Worm (Caenorhabditis elegans): ENCODE results near the gene bath-4.

bath-4 gene

DNA sequence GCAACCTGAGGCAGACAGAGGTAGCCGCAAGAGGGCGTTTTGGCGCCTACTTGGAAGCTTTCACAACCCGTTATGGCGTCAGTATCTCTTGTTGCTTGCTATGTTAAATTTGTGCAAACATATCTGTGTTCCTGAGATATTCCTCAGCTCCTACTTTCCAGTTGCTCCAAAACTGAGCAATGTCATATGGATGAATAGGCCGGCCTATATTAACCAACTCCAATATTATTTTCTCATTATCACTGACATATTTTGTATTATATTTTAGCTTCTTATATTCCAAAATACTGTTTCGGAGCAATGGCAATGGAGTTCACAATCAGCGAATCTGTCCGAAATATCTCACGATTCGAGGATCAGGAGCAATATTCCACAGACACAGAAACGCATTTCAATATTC, 42.1 kb downstream of the bath-4 start, which contains the start of gene math-13:
TSS of gene math-13 (plus strand) at position 301 of the 400 bp plus-strand sequence.
- TF ChIP-seq mec-3 (tag; optimal IDR thresholded peaks at IDR 0.05; ENCODE audit: borderline replicate concordance) (no peak), pha-4 (tag; optimal IDR thresholded peaks at IDR 0.05) (no peak), pha-2 (tag; optimal IDR thresholded peaks at IDR 0.05) (no peak), lin-11 (tag; optimal IDR thresholded peaks at IDR 0.05) (no peak), lim-6 (tag; optimal IDR thresholded peaks at IDR 0.05) (no peak), syd-9 (tag; optimal IDR thresholded peaks at IDR 0.05) (no peak)

DNA sequence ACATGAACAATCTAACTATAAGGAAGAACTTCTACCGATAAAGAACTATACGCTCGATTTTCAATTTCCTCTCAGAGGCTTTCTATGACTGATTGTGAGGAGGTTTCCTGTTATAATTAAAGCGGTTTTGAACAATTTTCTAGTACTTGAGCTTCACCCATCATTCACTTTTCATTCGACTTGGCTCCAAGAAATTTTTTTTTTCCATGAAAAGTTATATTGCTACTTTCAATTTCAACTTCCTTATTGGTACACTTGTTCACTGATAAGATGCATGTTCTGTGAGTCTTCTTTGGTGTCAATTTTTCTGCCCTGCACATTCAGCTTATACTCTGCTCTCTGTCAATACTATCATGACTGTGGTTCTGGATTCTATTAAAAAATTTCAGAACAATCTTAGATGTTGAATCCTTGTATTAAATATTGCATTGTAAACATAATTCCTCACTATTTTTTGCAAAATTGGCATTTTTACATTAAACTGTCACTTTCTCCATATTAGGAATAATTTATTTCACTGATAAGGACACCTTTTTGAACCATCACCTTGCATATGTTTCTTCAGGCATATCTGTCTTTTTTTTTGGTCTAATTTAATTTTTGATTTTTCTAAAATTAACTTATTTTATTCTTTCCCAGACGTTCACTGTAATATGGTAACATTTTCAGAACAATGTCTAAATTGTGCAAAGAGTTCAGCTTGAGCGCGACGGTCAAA, 46.7 kb downstream of the bath-4 start, which contains the start of gene math-10:
TSS of gene math-10 (plus strand) at position 668 of the 718 bp plus-strand sequence.
- TF ChIP-seq tbx-2 (tag; optimal IDR thresholded peaks at IDR 0.05) (no peak), Y22D7AL.16 (tag; optimal IDR thresholded peaks at IDR 0.05) (no peak), K02D7.2 (tag; optimal IDR thresholded peaks at IDR 0.05) (no peak), fax-1 (tag; optimal IDR thresholded peaks at IDR 0.05) (no peak), nfya-1 (tag; optimal IDR thresholded peaks at IDR 0.05) (no peak), ztf-16 (tag; optimal IDR thresholded peaks at IDR 0.05) (no peak), tbx-7 (tag; optimal IDR thresholded peaks at IDR 0.05) (no peak), pros-1 (tag; optimal IDR thresholded peaks at IDR 0.05) (no peak), ceh-22 (tag; optimal IDR thresholded peaks at IDR 0.05) (no peak), ceh-2 (tag; optimal IDR thresholded peaks at IDR 0.05) (no peak), ama-1 (optimal IDR thresholded peaks at IDR 0.05) (no peak), sox-2 (GFP tag; IDR thresholded peaks at IDR 0.05) (no peak), gmeb-2 (tag; optimal IDR thresholded peaks at IDR 0.05) (no peak), elt-2 (tag; optimal IDR thresholded peaks at IDR 0.05) (no peak)

DNA sequence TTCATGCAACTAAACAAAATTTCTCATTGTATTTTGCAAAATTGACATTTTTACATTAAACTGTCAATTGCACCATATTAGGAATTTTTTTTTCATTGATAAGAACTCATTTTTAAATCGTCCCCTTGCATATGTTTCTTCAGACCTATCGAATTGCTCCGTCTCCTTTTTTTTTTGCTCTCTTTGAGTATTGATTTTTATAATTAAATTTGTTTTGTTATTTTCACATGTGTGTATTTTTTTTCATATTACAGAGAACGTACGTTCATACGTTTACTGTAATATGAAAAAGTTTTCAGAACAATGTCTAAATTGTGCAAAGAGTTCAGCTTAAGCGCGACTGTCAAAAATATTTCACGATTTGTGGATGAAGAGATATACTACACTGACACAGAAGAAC, 48.6 kb downstream of the bath-4 start, which contains the start of gene math-14:
TSS of gene math-14 (plus strand) at position 301 of the 400 bp plus-strand sequence.
- TF ChIP-seq gmeb-2 (tag; optimal IDR thresholded peaks at IDR 0.05): no peak
- TF ChIP-seq lim-6 (tag; optimal IDR thresholded peaks at IDR 0.05): no peak
- TF ChIP-seq tbx-2 (tag; optimal IDR thresholded peaks at IDR 0.05): no peak
- TF ChIP-seq pqm-1 (tag; optimal IDR thresholded peaks at IDR 0.05): no peak
- TF ChIP-seq ref-2 (tag; optimal IDR thresholded peaks at IDR 0.05): no peak
- TF ChIP-seq ceh-18 (tag; optimal IDR thresholded peaks at IDR 0.05): no peak
- TF ChIP-seq ttx-3 (tag; optimal IDR thresholded peaks at IDR 0.05): no peak
- no peak for TF ChIP-seq ets-4 (tag; optimal IDR thresholded peaks at IDR 0.05)
- TF ChIP-seq ama-1 (optimal IDR thresholded peaks at IDR 0.05): no peak
- TF ChIP-seq che-1 (tag; optimal IDR thresholded peaks at IDR 0.05): no peak
- no peak for TF ChIP-seq ceh-14 (tag; optimal IDR thresholded peaks at IDR 0.05)
- no peak for TF ChIP-seq elt-4 (tag; optimal IDR thresholded peaks at IDR 0.05)
- TF ChIP-seq ceh-34 (tag; optimal IDR thresholded peaks at IDR 0.05): no peak
- no peak for TF ChIP-seq pax-1 (tag; optimal IDR thresholded peaks at IDR 0.05)
- no peak for TF ChIP-seq ceh-48 (tag; optimal IDR thresholded peaks at IDR 0.05)
